Fruit fly (Drosophila melanogaster): ENCODE measurements around the gene CG31689.

The CG31689 gene

dm6 chr2L:2759654-2760053, 34.2 kb downstream of the CG31689 start, which contains the start of the genes HemK2, Snapin and Tnpo-SR (continued):
- TF ChIP-seq CG4282 (GFP tag; optimal IDR thresholded peaks at IDR 0.05) (peak; percentile 48), CG12219 (GFP tag; optimal IDR thresholded peaks at IDR 0.05) (peak; percentile 68), CG11696 (GFP tag; IDR thresholded peaks at IDR 0.05) (peak; percentile 65), CG9817 (tag; optimal IDR thresholded peaks at IDR 0.05) (peak; percentile 94), ham (GFP tag; IDR thresholded peaks at IDR 0.05) (peak; percentile 47; the same call in 1 of the 2 replicates), BtbVII (GFP tag; optimal IDR thresholded peaks at IDR 0.05) (peak; percentile 85), mam (GFP tag; optimal IDR thresholded peaks at IDR 0.05) (peak; percentile 91), CG7556 (GFP tag; optimal IDR thresholded peaks at IDR 0.05) (peak; percentile 91), gsb-n (tag; optimal IDR thresholded peaks at IDR 0.05) (peak; percentile 87), yki (optimal IDR thresholded peaks at IDR 0.05) (no peak), tgo (GFP tag; IDR thresholded peaks at IDR 0.05) (peak; percentile 95), en (GFP tag; optimal IDR thresholded peaks at IDR 0.05) (peak; percentile 58), cas (GFP tag; IDR thresholded peaks at IDR 0.05) (peak; percentile 78), slou (GFP tag; optimal IDR thresholded peaks at IDR 0.05) (peak; percentile 85), gfzf (GFP tag; optimal IDR thresholded peaks at IDR 0.05) (no peak), dmrt11E (tag; optimal IDR thresholded peaks at IDR 0.05) (peak; percentile 90), tll (GFP tag; optimal IDR thresholded peaks at IDR 0.05) (peak in 1 of 2 experiments; percentile 1), kah (GFP tag; optimal IDR thresholded peaks at IDR 0.05) (peak; percentile 68), chinmo (GFP tag; IDR thresholded peaks at IDR 0.05; ENCODE audit: partially characterized antibody) (peak; percentile 90; the same call in 3 of the 4 replicates), chif (GFP tag; optimal IDR thresholded peaks at IDR 0.05) (peak; percentile 69 to 82), Spps (tag; optimal IDR thresholded peaks at IDR 0.05) (peak; percentile 69), Bteb2 (GFP tag; optimal IDR thresholded peaks at IDR 0.05) (peak; percentile 83), Dbx (GFP tag; IDR thresholded peaks at IDR 0.05) (peak; percentile 95), CG12236 (GFP tag; optimal IDR thresholded peaks at IDR 0.05) (peak; percentile 52), Lhr (GFP tag; optimal IDR thresholded peaks at IDR 0.05) (peak; percentile 82), D19B (GFP tag; optimal IDR thresholded peaks at IDR 0.05) (peak; percentile 73), CG17385 (GFP tag; optimal IDR thresholded peaks at IDR 0.05) (peak; percentile 84), sisA (GFP tag; IDR thresholded peaks at IDR 0.05) (peak; percentile 91), ftz-f1 (GFP tag; optimal IDR thresholded peaks at IDR 0.05) (peak; percentile 22), stwl (tag; optimal IDR thresholded peaks at IDR 0.05) (peak; percentile 77), Hey (tag; optimal IDR thresholded peaks at IDR 0.05) (peak; percentile 53), CG10565 (GFP tag; optimal IDR thresholded peaks at IDR 0.05) (peak; percentile 65), nau (GFP tag; optimal IDR thresholded peaks at IDR 0.05) (peak; percentile 77), CG14710 (tag; optimal IDR thresholded peaks at IDR 0.05) (peak; percentile 94), CG6272 (GFP tag; IDR thresholded peaks at IDR 0.05) (peak; percentile 94), CG15011 (GFP tag; optimal IDR thresholded peaks at IDR 0.05) (peak; percentile 69), Hmx (GFP tag; optimal IDR thresholded peaks at IDR 0.05) (peak; percentile 46), CG8924 (tag; optimal IDR thresholded peaks at IDR 0.05) (peak; percentile 92), CG17568 (GFP tag; optimal IDR thresholded peaks at IDR 0.05) (peak; percentile 76), CG13624 (GFP tag; optimal IDR thresholded peaks at IDR 0.05) (peak; percentile 87), ara (GFP tag; IDR thresholded peaks at IDR 0.05) (peak; percentile 88), CG1233 (GFP tag; optimal IDR thresholded peaks at IDR 0.05) (peak; percentile 88), Hmr (GFP tag; optimal IDR thresholded peaks at IDR 0.05) (peak; percentile 93), Atf-2 (GFP tag; optimal IDR thresholded peaks at IDR 0.05) (peak; percentile 67), CG13424 (tag; optimal IDR thresholded peaks at IDR 0.05) (peak; percentile 94), HmgD (GFP tag; optimal IDR thresholded peaks at IDR 0.05) (no peak), tx (GFP tag; optimal IDR thresholded peaks at IDR 0.05) (peak; percentile 80), CG3065 (GFP tag; optimal IDR thresholded peaks at IDR 0.05) (peak; percentile 89), cad (GFP tag; optimal IDR thresholded peaks at IDR 0.05) (no peak), Hr51 (GFP tag; optimal IDR thresholded peaks at IDR 0.05) (peak; percentile 85), CG30020 (tag; optimal IDR thresholded peaks at IDR 0.05) (peak; percentile 84)

Data from whole organism, embryonic.